Fruit fly (Drosophila melanogaster) S2 (cell line): ENCODE measurements around the gene hh.

Experiments used
- CG8478 ChIP-seq: fragments of >200 bp; optimal IDR thresholded peaks from 2 replicates; lab custom pipeline; 2018
- CTCF ChIP-seq, 2 experiments: fragments of >200 bp; optimal IDR thresholded peaks; 2 replicates each; lab custom pipeline; 2018

hh gene

dm6 chr3R:23141678-23142338 lies at the start of gene hh:
hh (minus strand) TSS chr3R:23141906.
- TF ChIP-seq CG8478 (no peak), CTCF (optimal IDR thresholded peaks at IDR 0.05; lab: Kevin White, UChicago) (no peak)

dm6 chr3R:23191108-23191771 lies 49.5 kb upstream of the hh start:
- TF ChIP-seq CG8478 (no peak), CTCF (optimal IDR thresholded peaks at IDR 0.05; lab: Kevin White, UChicago) (no peak)

- no peak for TF ChIP-seq CG8478
- no peak for TF ChIP-seq CTCF (optimal IDR thresholded peaks at IDR 0.05; lab: Kevin White, UChicago)
Measured at dm6 chr3R:23189958-23190900, 48.5 kb upstream of the hh start.

dm6 chr3R:23189143-23189957 lies 47.6 kb upstream of the hh start:
- TF ChIP-seq CG8478 (no peak), CTCF (optimal IDR thresholded peaks at IDR 0.05; lab: Kevin White, UChicago) (no peak)

dm6 chr3R:23181714-23182337 lies 40.1 kb upstream of the hh start:
- TF ChIP-seq CTCF (optimal IDR thresholded peaks at IDR 0.05; lab: Kevin White, UChicago) = no peak
- no peak for TF ChIP-seq CG8478

- TF ChIP-seq CG8478 (no peak), CTCF (optimal IDR thresholded peaks at IDR 0.05; lab: Kevin White, UChicago) (no peak)
Measured at dm6 chr3R:23180980-23181630, 39.4 kb upstream of the hh start.

dm6 chr3R:23179336-23179735 lies 37.6 kb upstream of the hh start:
- TF ChIP-seq CG8478 (no peak), CTCF (optimal IDR thresholded peaks at IDR 0.05; lab: Kevin White, UChicago) (no peak)

- TF ChIP-seq CG8478 = no peak
Measured at dm6 chr3R:23178052-23178591, 36.4 kb upstream of the hh start.

dm6 chr3R:23177457-23177856 lies 35.8 kb upstream of the hh start:
- TF ChIP-seq CTCF (optimal IDR thresholded peaks at IDR 0.05; lab: Kevin White, UChicago) = no peak

dm6 chr3R:23176445-23177087 lies 34.9 kb upstream of the hh start:
- no peak for TF ChIP-seq CTCF (optimal IDR thresholded peaks at IDR 0.05; lab: Kevin White, UChicago)
- TF ChIP-seq CG8478 = no peak

- no peak for TF ChIP-seq CTCF (optimal IDR thresholded peaks at IDR 0.05; lab: Kevin White, UChicago)
- TF ChIP-seq CG8478 = no peak
Measured at dm6 chr3R:23175376-23175775, 33.7 kb upstream of the hh start.

dm6 chr3R:23174739-23175138 lies 33.0 kb upstream of the hh start:
- TF ChIP-seq CG8478 = no peak
- no peak for TF ChIP-seq CTCF (optimal IDR thresholded peaks at IDR 0.05; lab: Kevin White, UChicago)

- TF ChIP-seq CG8478 (no peak), CTCF (optimal IDR thresholded peaks at IDR 0.05; lab: Kevin White, UChicago) (no peak)
Measured at dm6 chr3R:23173393-23173981, 31.8 kb upstream of the hh start, which contains the start of gene CG46310. CG46310 (plus strand) TSS chr3R:23173873.
